Worm (Caenorhabditis elegans): ENCODE data around the gene ZK742.4.
A peak's percentile ranks its signal among the peaks of the same experiment; 100 is the strongest.

Gene ZK742.4

ce11 chrV:7776029-7776628, 35.5 kb downstream of the ZK742.4 start, which contains the start of the genes rpl-39 and rps-30 (continued):
- 0 out of 2 replicates have a peak, but pooled peaks have one; percentile 38 for TF ChIP-seq pha-4 (GFP tag; IDR thresholded peaks at IDR 0.05)
- TF ChIP-seq pha-4 (tag; optimal IDR thresholded peaks at IDR 0.05), result peak; percentile 1
- TF ChIP-seq R02D3.7 (tag; optimal IDR thresholded peaks at IDR 0.05), result peak; percentile 44
- TF ChIP-seq snpc-4 (tag; optimal IDR thresholded peaks at IDR 0.05), result no peak
- no peak for TF ChIP-seq F49E8.2 (tag; optimal IDR thresholded peaks at IDR 0.05; ENCODE audit: borderline replicate concordance)
- TF ChIP-seq F10B5.3 (tag; optimal IDR thresholded peaks at IDR 0.05), result no peak
- TF ChIP-seq lin-29 (GFP tag; IDR thresholded peaks at IDR 0.05), result peak; percentile 58

- TF ChIP-seq F49E8.2 (tag; optimal IDR thresholded peaks at IDR 0.05; ENCODE audit: borderline replicate concordance), result peak; percentile 13
- TF ChIP-seq rbr-2 (tag; optimal IDR thresholded peaks at IDR 0.05), result no peak
- peak; percentile 19 for TF ChIP-seq duxl-1 (tag; optimal IDR thresholded peaks at IDR 0.05; ENCODE audit: poor library complexity)
- no peak for TF ChIP-seq aly-2 (tag; optimal IDR thresholded peaks at IDR 0.05)
Observed at ce11 chrV:7775226-7775625, 36.4 kb downstream of the ZK742.4 start.

- TF ChIP-seq mxl-3 (GFP tag; optimal IDR thresholded peaks at IDR 0.05), result peak; percentile 58
- TF ChIP-seq jun-1 (tag; optimal IDR thresholded peaks at IDR 0.05), result no peak
- no peak for TF ChIP-seq spr-1 (tag; optimal IDR thresholded peaks at IDR 0.05)
- no peak for TF ChIP-seq daf-19 (GFP tag; conservative IDR thresholded peaks at IDR 0.05)
- no peak for TF ChIP-seq nhr-237 (tag; optimal IDR thresholded peaks at IDR 0.05)
- no peak for TF ChIP-seq sdz-12 (GFP tag; optimal IDR thresholded peaks at IDR 0.05)
- no peak for TF ChIP-seq gei-8 (GFP tag; optimal IDR thresholded peaks at IDR 0.05)
- no peak for TF ChIP-seq unc-62 (GFP tag; optimal IDR thresholded peaks at IDR 0.05 in 1 of 2)
- no peak for TF ChIP-seq unc-62 (tag; optimal IDR thresholded peaks at IDR 0.05)
- peak; percentile 37 for TF ChIP-seq hlh-11 (tag; optimal IDR thresholded peaks at IDR 0.05)
- no peak for TF ChIP-seq ceh-28 (tag; optimal IDR thresholded peaks at IDR 0.05)
- TF ChIP-seq lim-7 (GFP tag; IDR thresholded peaks at IDR 0.05), result no peak
- peak; percentile 53 for TF ChIP-seq nhr-48 (tag; optimal IDR thresholded peaks at IDR 0.05)
- TF ChIP-seq daf-8 (GFP tag; IDR thresholded peaks at IDR 0.05), result no peak
- TF ChIP-seq lin-13 (GFP tag; optimal IDR thresholded peaks at IDR 0.05), result no peak
- TF ChIP-seq madf-9 (GFP tag; conservative IDR thresholded peaks at IDR 0.05), result no peak
- no peak for TF ChIP-seq set-16 (GFP tag; IDR thresholded peaks at IDR 0.05)
Observed at ce11 chrV:7774143-7774595, 37.4 kb downstream of the ZK742.4 start, which contains the start of gene grl-10. grl-10 (plus strand) TSS chrV:7774545.

ce11 chrV:7773647-7774046, 37.9 kb downstream of the ZK742.4 start:
- TF ChIP-seq unc-130 (GFP tag; optimal IDR thresholded peaks at IDR 0.05), result no peak
- no peak for TF ChIP-seq ceh-20 (GFP tag; IDR thresholded peaks at IDR 0.05)

ce11 chrV:7770961-7771360, 40.6 kb downstream of the ZK742.4 start, which contains the start of gene frpr-3:
frpr-3 (plus strand) TSS chrV:7771261.
- TF ChIP-seq nhr-41 (GFP tag; IDR thresholded peaks at IDR 0.05) (no peak), hlh-30 (tag; optimal IDR thresholded peaks at IDR 0.05; ENCODE audit: insufficient read depth) (no peak), egl-43 (GFP tag; IDR thresholded peaks at IDR 0.05) (no peak), lin-13 (GFP tag; optimal IDR thresholded peaks at IDR 0.05) (no peak), nhr-6 (tag; optimal IDR thresholded peaks at IDR 0.05) (no peak), vab-7 (GFP tag; IDR thresholded peaks at IDR 0.05) (no peak), daf-19 (GFP tag; conservative IDR thresholded peaks at IDR 0.05) (no peak), ceh-32 (tag; optimal IDR thresholded peaks at IDR 0.05; ENCODE audit: poor library complexity) (no peak), lin-38 (GFP tag; IDR thresholded peaks at IDR 0.05) (no peak), ZK546.5 (tag; optimal IDR thresholded peaks at IDR 0.05) (no peak), tag-97 (GFP tag; IDR thresholded peaks at IDR 0.05) (no peak), T26A8.4 (GFP tag; IDR thresholded peaks at IDR 0.05) (no peak), lsy-2 (tag; optimal IDR thresholded peaks at IDR 0.05) (no peak), F26F4.8 (GFP tag; conservative IDR thresholded peaks at IDR 0.05) (no peak), mxl-3 (GFP tag; optimal IDR thresholded peaks at IDR 0.05) (no peak), zfp-3 (GFP tag; conservative IDR thresholded peaks at IDR 0.05) (no peak), ama-1 (optimal IDR thresholded peaks at IDR 0.05) (no peak)
